Fruit fly (Drosophila melanogaster): Measurements from ENCODE around the gene Caf1-180.

Caf1-180 gene

DNA sequence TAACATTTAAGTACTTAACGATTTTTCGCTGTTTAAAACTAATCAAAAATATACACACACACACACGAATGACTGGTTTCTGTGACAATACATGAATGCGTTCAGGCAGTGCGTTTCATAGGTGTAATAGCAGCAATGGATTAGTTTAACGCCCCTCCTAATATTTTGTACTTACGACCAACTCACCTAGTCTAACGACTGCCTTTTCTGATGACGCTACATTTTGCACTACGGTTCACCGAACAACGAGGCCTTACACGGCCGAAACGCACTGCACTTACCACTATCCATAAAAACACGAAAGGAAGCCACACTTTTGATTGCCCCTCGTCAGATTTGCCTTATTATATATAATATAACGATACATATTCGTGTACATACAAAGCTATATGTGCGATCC lies 4.9 kb downstream of the Caf1-180 start (continued):
- TF ChIP-seq nau (GFP tag; optimal IDR thresholded peaks at IDR 0.05) (no peak), H15 (GFP tag; IDR thresholded peaks at IDR 0.05) (0 out of 3 replicates have a peak, but pooled peaks have one; percentile 41), gt (GFP tag; IDR thresholded peaks at IDR 0.05) (no peak), CG8281 (tag; optimal IDR thresholded peaks at IDR 0.05) (no peak), Pdp1 (GFP tag; optimal IDR thresholded peaks at IDR 0.05) (peak in 1 of 2 experiments; percentile 14), CG9876 (GFP tag; optimal IDR thresholded peaks at IDR 0.05) (no peak), twi (tag; optimal IDR thresholded peaks at IDR 0.05) (no peak), CG17186 (GFP tag; optimal IDR thresholded peaks at IDR 0.05) (no peak), CG30403 (GFP tag; optimal IDR thresholded peaks at IDR 0.05) (peak; percentile 37), chif (GFP tag; optimal IDR thresholded peaks at IDR 0.05) (peak; percentile 26 to 51), Dip3 (GFP tag; optimal IDR thresholded peaks at IDR 0.05) (no peak), eve (GFP tag; optimal IDR thresholded peaks at IDR 0.05) (no peak), lmd (GFP tag; IDR thresholded peaks at IDR 0.05) (peak; percentile 41), CG11093 (GFP tag; IDR thresholded peaks at IDR 0.05) (0 out of 3 replicates have a peak, but pooled peaks have one; percentile 21), CG7372 (GFP tag; IDR thresholded peaks at IDR 0.05) (peak; percentile 32; the same call in 1 of the 2 replicates), Trl (optimal IDR thresholded peaks at IDR 0.05) (no peak), Trl (GFP tag; optimal IDR thresholded peaks at IDR 0.05) (no peak), gfzf (GFP tag; optimal IDR thresholded peaks at IDR 0.05) (no peak), org-1 (GFP tag; optimal IDR thresholded peaks at IDR 0.05) (peak; percentile 21), Dll (GFP tag; IDR thresholded peaks at IDR 0.05; ENCODE audit: partially characterized antibody) (no peak), mld (GFP tag; IDR thresholded peaks at IDR 0.05; ENCODE audit: partially characterized antibody) (no peak), wek (GFP tag; optimal IDR thresholded peaks at IDR 0.05) (no peak), ci (GFP tag; IDR thresholded peaks at IDR 0.05) (0 out of 3 replicates have a peak, but pooled peaks have one; percentile 45), Dek (tag; optimal IDR thresholded peaks at IDR 0.05) (no peak), Med (GFP tag) (peak; percentile 89), ac (GFP tag; optimal IDR thresholded peaks at IDR 0.05) (no peak), tap (tag; optimal IDR thresholded peaks at IDR 0.05) (no peak), sim (GFP tag; IDR thresholded peaks at IDR 0.05) (peak; percentile 25; the same call in 1 of the 2 replicates), Fer3 (tag; optimal IDR thresholded peaks at IDR 0.05) (no peak), CG15696 (tag; optimal IDR thresholded peaks at IDR 0.05) (peak; percentile 14), Blimp-1 (GFP tag; optimal IDR thresholded peaks at IDR 0.05) (no peak), CG1792 (GFP tag; optimal IDR thresholded peaks at IDR 0.05) (no peak), Scr (GFP tag; IDR thresholded peaks at IDR 0.05; ENCODE audit: partially characterized antibody) (no peak), Bdp1 (GFP tag; optimal IDR thresholded peaks at IDR 0.05) (no peak), CG12659 (GFP tag; optimal IDR thresholded peaks at IDR 0.05) (no peak), NC2β (GFP tag; optimal IDR thresholded peaks at IDR 0.05) (peak; percentile 26), CG2889 (GFP tag; IDR thresholded peaks at IDR 0.05) (0 out of 3 replicates have a peak, but pooled peaks have one; percentile 6), CG33213 (GFP tag; optimal IDR thresholded peaks at IDR 0.05) (no peak), B-H1 (GFP tag; IDR thresholded peaks at IDR 0.05) (no peak), CG11695 (GFP tag; IDR thresholded peaks at IDR 0.05) (peak; percentile 86), crol (GFP tag; IDR thresholded peaks at IDR 0.05) (no peak), exex (tag; optimal IDR thresholded peaks at IDR 0.05) (no peak), Sox100B (GFP tag; optimal IDR thresholded peaks at IDR 0.05) (no peak), Doc2 (GFP tag; IDR thresholded peaks at IDR 0.05) (no peak), Hr78 (GFP tag; optimal IDR thresholded peaks at IDR 0.05) (no peak), corto (GFP tag; optimal IDR thresholded peaks at IDR 0.05) (no peak), ab (GFP tag; optimal IDR thresholded peaks at IDR 0.05) (no peak), sens-2 (GFP tag; IDR thresholded peaks at IDR 0.05) (no peak), CG9609 (GFP tag; optimal IDR thresholded peaks at IDR 0.05) (no peak), sr (GFP tag; IDR thresholded peaks at IDR 0.05) (no peak), CG17912 (GFP tag; optimal IDR thresholded peaks at IDR 0.05) (no peak)
